Worm (Caenorhabditis elegans) whole organism, early embryonic: Measurements from ENCODE around the gene F55C12.2.
A peak's percentile ranks its signal among the peaks of the same experiment; 100 is the strongest.

ENCODE experiments used
- B0310.2 ChIP-seq: sonication (generic microtip); optimal IDR thresholded peaks from 2 replicates; lab custom pipeline; 2016; ENCODE audit warnings: mild to moderate bottlenecking, missing genetic modification characterization, missing compliant biosample characterization
- F13C5.2 ChIP-seq: sonication (generic microtip); optimal IDR thresholded peaks from 2 replicates; lab custom pipeline; 2017; ENCODE audit warnings: mild to moderate bottlenecking, missing genetic modification characterization, inconsistent platforms, missing compliant biosample characterization
- aly-1 ChIP-seq: sonication (generic microtip); optimal IDR thresholded peaks from 2 replicates; lab custom pipeline; 2016; ENCODE audit warnings: missing genetic modification characterization, missing compliant biosample characterization
- ama-1 ChIP-seq: fragments of 150-350 bp; optimal IDR thresholded peaks from 2 replicates; lab custom pipeline; 2014
- ceh-13 ChIP-seq: fragments of 200-800 bp; sonication (Bioruptor generic); optimal IDR thresholded peaks from 2 replicates; lab custom pipeline; 2018; ENCODE audit warnings: mild to moderate bottlenecking, missing genetic modification characterization, missing compliant biosample characterization
- ceh-36 ChIP-seq: sonication (generic microtip); optimal IDR thresholded peaks from 2 replicates; lab custom pipeline; 2016; ENCODE audit warnings: missing genetic modification characterization, inconsistent platforms, missing compliant biosample characterization
- ets-7 ChIP-seq: sonication (generic microtip); optimal IDR thresholded peaks from 2 replicates; lab custom pipeline; 2016; ENCODE audit warnings: missing genotype, missing genetic modification characterization, missing compliant biosample characterization
- flt-1 ChIP-seq: fragments of 200-800 bp; sonication (Bioruptor generic); IDR thresholded peaks from 2 replicates; pipeline ENCODE4 v1.3.6; 2022; ENCODE audit warnings: missing genetic modification characterization, missing compliant biosample characterization
- hmbx-1 ChIP-seq: sonication (generic microtip); optimal IDR thresholded peaks from 2 replicates; lab custom pipeline; 2016; ENCODE audit warnings: mild to moderate bottlenecking, missing genetic modification characterization, missing compliant biosample characterization
- hmg-4 ChIP-seq: fragments of 200-800 bp; sonication (Bioruptor generic); optimal IDR thresholded peaks from 2 replicates; lab custom pipeline; 2018; ENCODE audit warnings: mild to moderate bottlenecking, missing genetic modification characterization, missing compliant biosample characterization
- hnd-1 ChIP-seq: sonication (generic microtip); optimal IDR thresholded peaks from 2 replicates; lab custom pipeline; 2016; ENCODE audit warnings: missing genetic modification characterization, missing compliant biosample characterization
- pes-1 ChIP-seq: fragments of 200-800 bp; sonication (Bioruptor generic); IDR thresholded peaks from 2 replicates; pipeline ENCODE4 v1.3.6; 2022; ENCODE audit warnings: missing genetic modification reagents, missing genetic modification characterization, missing compliant biosample characterization
- scrt-1 ChIP-seq: fragments of 200-800 bp; sonication (Bioruptor generic); IDR thresholded peaks from 2 replicates; pipeline ENCODE4 v1.3.6; 2022; ENCODE audit warnings: missing genetic modification characterization, missing compliant biosample characterization
- sea-1 ChIP-seq: fragments of 200-800 bp; sonication (Bioruptor generic); conservative IDR thresholded peaks from 2 replicates; pipeline ENCODE4 v1.3.6; 2022; ENCODE audit warnings: missing genetic modification characterization, missing compliant biosample characterization
- tbx-11 ChIP-seq: fragments of 200-800 bp; sonication (Bioruptor generic); IDR thresholded peaks from 2 replicates; pipeline ENCODE4 v1.3.6; 2022; ENCODE audit warnings: missing genetic modification characterization, missing compliant biosample characterization
- tbx-37 ChIP-seq: fragments of 200-800 bp; sonication (Bioruptor generic); conservative IDR thresholded peaks from 2 replicates; pipeline ENCODE4 v1.3.6; 2022; ENCODE audit warnings: missing genetic modification reagents, missing genetic modification characterization, missing compliant biosample characterization
- tra-4 ChIP-seq: sonication (generic microtip); optimal IDR thresholded peaks from 2 replicates; lab custom pipeline; 2017; ENCODE audit warnings: missing genetic modification characterization, missing compliant biosample characterization

The F55C12.2 gene

DNA sequence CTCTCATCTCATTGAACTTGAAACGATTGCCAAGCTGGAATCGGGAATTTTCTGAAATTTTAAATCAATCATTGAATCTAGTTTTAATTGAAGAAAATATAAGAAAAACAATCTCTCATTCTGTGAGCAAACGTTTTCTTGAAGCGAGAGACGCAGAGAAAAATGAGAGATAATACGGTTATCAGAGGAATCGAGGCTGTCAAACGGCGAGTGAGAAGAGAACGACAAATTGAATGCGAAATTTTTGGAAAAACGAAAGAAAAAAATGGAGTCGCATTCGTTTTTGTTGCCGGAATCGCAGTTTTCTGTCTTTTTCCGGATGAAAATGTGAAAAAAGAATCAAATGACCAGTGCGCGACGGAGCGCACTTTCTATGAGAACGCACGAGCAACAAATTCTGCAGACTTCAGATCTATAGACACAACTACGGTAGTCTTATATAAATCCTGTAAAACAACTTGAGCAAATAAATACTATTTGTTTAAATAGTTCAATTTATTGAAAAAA is 3.0 kb upstream of the F55C12.2 start, which contains the start of gene tex-2:
TSS of gene tex-2 (minus strand) at position 51 of the 507 bp plus-strand sequence.
- TF ChIP-seq F13C5.2 (tag; lab: Kevin White, UChicago) = no peak
- no peak for TF ChIP-seq B0310.2 (tag; lab: Kevin White, UChicago)
- TF ChIP-seq sea-1 (GFP tag; lab: Robert Waterston, UW) = no peak
- TF ChIP-seq pes-1 = no peak
- no peak for TF ChIP-seq hmbx-1 (tag; lab: Kevin White, UChicago)
- no peak for TF ChIP-seq scrt-1
- no peak for TF ChIP-seq ceh-13 (GFP tag; lab: Kevin White, UChicago)
- no peak for TF ChIP-seq tbx-11
- TF ChIP-seq aly-1 = no peak
- no peak for TF ChIP-seq hmg-4 (GFP tag; lab: Kevin White, UChicago)

DNA sequence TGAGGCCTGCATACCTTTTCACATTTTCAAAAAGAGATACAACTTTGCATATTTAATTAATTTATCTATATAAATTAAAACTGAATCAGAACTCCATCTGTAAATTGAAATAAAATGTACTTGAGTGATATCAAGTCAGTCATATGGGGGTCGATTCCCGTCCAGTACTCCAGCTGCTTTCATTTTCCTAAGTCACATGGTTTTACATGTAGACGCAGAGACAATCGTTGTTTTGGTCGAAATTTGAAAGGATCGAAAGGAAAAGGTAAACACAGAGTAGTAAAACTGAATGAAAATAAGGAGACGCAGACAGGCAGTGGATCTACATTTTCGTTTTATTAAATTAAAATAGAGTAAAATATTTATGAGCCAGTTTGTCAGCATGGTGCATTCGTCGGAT is 2.5 kb upstream of the F55C12.2 start:
- TF ChIP-seq B0310.2 (tag; lab: Kevin White, UChicago) = no peak
- TF ChIP-seq ceh-36 (tag; lab: Kevin White, UChicago) = no peak
- TF ChIP-seq scrt-1 = no peak

DNA sequence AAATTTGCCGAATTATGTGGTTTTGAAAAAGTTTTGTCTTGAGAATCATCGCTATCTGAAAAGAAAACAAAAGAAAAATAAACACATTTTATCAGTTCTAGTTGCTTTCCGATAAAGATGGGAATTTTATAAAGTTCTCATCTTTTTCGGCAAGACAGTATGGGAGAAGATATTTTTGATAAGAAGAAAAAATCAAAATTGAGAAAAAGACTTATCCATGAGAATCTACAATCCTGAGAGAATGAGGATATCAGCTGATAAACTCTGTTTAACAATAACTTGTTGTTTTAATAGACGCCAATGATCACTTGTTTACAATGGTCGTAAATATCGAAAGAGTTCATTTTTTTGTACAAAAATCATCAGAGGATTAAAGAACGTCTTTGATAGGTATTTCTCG is 558 bp upstream of the F55C12.2 start, which contains the start of gene F55C12.6:
TSS of gene F55C12.6 (minus strand) at position 101 of the 400 bp plus-strand sequence.
- no peak for TF ChIP-seq hmbx-1 (tag; lab: Kevin White, UChicago)
- TF ChIP-seq B0310.2 (tag; lab: Kevin White, UChicago) = no peak
- no peak for TF ChIP-seq scrt-1
- no peak for TF ChIP-seq sea-1 (GFP tag; lab: Robert Waterston, UW)
- TF ChIP-seq F13C5.2 (tag; lab: Kevin White, UChicago) = no peak
- no peak for TF ChIP-seq pes-1
- no peak for TF ChIP-seq ets-7
- no peak for TF ChIP-seq aly-1
- no peak for TF ChIP-seq tbx-11
- TF ChIP-seq hnd-1 (tag; lab: Kevin White, UChicago) = no peak
- TF ChIP-seq tra-4 (tag; lab: Kevin White, UChicago) = no peak
- no peak for TF ChIP-seq ceh-36 (tag; lab: Kevin White, UChicago)
- TF ChIP-seq flt-1 (GFP tag; lab: Robert Waterston, UW) = no peak
- no peak for TF ChIP-seq tbx-37 (GFP tag; lab: Robert Waterston, UW)
- no peak for TF ChIP-seq ama-1 (lab: Kevin White, UChicago)
- no peak for TF ChIP-seq ceh-13 (GFP tag; lab: Kevin White, UChicago)
- no peak for TF ChIP-seq hmg-4 (GFP tag; lab: Kevin White, UChicago)

DNA sequence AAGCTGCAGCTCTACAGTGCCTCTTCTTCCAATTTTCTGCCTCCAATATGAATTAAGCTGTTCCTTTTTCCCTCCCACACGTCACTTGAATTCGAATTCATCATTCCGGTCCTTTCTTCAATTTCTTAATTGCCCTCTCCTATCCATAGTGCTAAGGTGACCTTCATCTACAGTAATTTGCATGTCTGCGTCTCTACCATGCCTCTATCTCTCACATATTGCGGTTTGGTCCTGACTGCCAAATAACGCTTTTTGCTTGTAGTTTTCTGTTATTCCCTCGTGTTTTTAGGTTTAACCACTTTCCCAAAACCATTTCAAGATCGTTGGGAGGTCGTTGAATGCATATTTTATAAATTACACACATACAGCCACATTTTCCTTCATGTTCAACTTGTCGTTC is 4.1 kb downstream of the F55C12.2 start:
- TF ChIP-seq hmg-4 (GFP tag; lab: Kevin White, UChicago) (no peak), ets-7 (no peak), ceh-13 (GFP tag; lab: Kevin White, UChicago) (no peak), flt-1 (GFP tag; lab: Robert Waterston, UW) (no peak), ceh-36 (tag; lab: Kevin White, UChicago) (no peak), scrt-1 (no peak)

DNA sequence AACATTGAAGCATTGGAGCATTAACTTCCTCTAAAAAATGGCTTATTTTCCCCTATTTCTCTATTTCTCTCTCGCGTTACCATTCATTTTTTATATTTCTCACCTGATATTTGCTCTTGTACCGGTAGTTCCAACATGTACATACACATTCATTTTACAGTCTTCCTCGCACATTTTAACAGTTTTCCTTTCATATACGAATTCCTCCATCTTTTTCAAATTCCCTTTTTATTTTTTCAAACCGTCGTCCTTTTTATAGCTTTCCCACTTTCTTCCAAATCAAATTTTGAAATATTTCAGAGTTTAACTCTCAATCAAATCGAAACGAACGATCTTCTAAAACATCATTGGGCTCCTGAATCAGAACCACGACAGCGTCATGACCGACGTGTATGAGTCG is 7.6 kb downstream of the F55C12.2 start, which contains the start of gene rfip-1:
TSS of gene rfip-1 (plus strand) at position 301 of the 400 bp plus-strand sequence.
- no peak for TF ChIP-seq hmbx-1 (tag; lab: Kevin White, UChicago)
- no peak for TF ChIP-seq ceh-36 (tag; lab: Kevin White, UChicago)
- TF ChIP-seq scrt-1 = no peak
- no peak for TF ChIP-seq hmg-4 (GFP tag; lab: Kevin White, UChicago)
- no peak for TF ChIP-seq ama-1 (lab: Kevin White, UChicago)
- TF ChIP-seq tbx-11 = no peak
- no peak for TF ChIP-seq B0310.2 (tag; lab: Kevin White, UChicago)
- TF ChIP-seq hnd-1 (tag; lab: Kevin White, UChicago) = no peak
- TF ChIP-seq F13C5.2 (tag; lab: Kevin White, UChicago) = no peak
- TF ChIP-seq tra-4 (tag; lab: Kevin White, UChicago) = no peak
- no peak for TF ChIP-seq flt-1 (GFP tag; lab: Robert Waterston, UW)
- TF ChIP-seq tbx-37 (GFP tag; lab: Robert Waterston, UW) = no peak
- no peak for TF ChIP-seq sea-1 (GFP tag; lab: Robert Waterston, UW)
- TF ChIP-seq aly-1 = no peak
- TF ChIP-seq ceh-13 (GFP tag; lab: Kevin White, UChicago) = no peak
- no peak for TF ChIP-seq pes-1
- no peak for TF ChIP-seq ets-7

DNA sequence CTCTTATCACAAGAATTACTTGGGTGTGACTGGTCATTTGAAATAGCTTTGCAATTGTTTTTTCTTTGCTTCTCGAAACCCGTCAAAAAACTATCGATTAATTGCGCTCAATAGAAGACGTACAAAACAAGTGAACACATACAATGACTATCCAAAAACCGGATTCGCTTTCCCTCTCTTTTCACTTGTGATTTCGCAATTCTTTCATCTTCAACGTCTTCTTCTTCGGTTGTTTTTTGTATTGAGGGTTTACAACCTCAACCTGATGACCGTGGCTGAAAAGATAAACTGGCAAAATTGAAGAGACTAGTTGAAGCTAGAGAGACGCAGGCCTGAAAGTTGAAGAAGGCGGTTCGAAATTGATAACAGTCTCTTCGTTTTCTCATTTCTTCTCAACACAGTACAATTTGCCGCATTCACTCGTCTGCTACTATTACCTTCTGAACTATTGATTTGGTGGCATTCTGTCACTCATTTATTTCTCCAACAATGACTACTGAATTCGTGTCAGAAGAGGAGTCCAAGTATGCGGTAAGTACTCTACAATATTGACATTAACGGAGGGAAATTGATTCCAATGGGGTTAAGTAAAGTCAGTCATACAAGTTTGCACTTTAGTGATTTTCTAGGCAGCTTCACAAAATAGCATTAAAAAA is 9.5 kb downstream of the F55C12.2 start:
- TF ChIP-seq aly-1 (no peak), F13C5.2 (tag; lab: Kevin White, UChicago) (no peak), pes-1 (no peak), sea-1 (GFP tag; lab: Robert Waterston, UW) (no peak), B0310.2 (tag; lab: Kevin White, UChicago) (no peak), hnd-1 (tag; lab: Kevin White, UChicago) (no peak), tra-4 (tag; lab: Kevin White, UChicago) (no peak)

DNA sequence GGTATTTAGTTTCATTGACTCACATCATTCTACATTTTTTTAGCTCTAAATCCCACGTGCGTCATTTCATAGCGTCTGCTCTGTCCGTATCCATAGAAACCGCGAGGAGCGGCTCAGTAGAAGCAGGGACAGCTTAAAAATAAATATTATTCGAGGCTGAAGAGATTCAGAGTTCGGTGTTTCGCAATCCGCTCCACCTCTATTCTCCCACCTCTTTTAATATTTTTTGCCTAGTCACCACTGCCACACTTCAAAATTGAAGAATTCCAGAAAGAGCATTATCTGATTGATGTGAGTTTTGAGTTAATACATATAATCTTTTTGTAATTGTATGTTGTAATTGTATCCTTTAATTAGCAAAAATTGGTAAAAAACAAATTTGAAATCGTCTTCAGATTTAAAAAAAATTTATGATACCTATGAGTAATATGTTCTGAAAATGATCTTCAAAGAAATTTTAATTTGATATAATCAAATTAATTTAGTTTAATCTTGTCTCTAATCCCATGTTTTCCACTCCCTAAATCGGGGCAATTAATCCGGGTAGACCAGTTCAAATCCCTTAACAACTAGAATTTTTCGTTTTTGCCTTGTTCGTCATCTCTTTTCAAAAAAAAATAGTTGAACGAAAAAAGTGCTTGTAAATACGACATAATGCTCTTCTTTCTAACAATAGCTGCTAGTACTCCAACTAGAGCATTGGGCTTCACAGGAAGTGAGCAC is 13.0 kb downstream of the F55C12.2 start:
- TF ChIP-seq ceh-13 (GFP tag; lab: Kevin White, UChicago) (no peak), ceh-36 (tag; lab: Kevin White, UChicago) (peak; percentile 64)
